Worm (Caenorhabditis elegans): ENCODE results near the gene srh-7.

The srh-7 gene

ce11 chrV:4046122-4046521 lies 38.1 kb downstream of the srh-7 start, which contains the start of gene phat-7:
phat-7 (plus strand) TSS chrV:4046422.
- no peak for TF ChIP-seq lin-32 (GFP tag; optimal IDR thresholded peaks at IDR 0.05)
- no peak for TF ChIP-seq hlh-1 (tag; optimal IDR thresholded peaks at IDR 0.05)
- no peak for TF ChIP-seq sem-2 (GFP tag; optimal IDR thresholded peaks at IDR 0.05)
- TF ChIP-seq tbx-8 (GFP tag; optimal IDR thresholded peaks at IDR 0.05) = no peak
- no peak for TF ChIP-seq mls-2 (tag; optimal IDR thresholded peaks at IDR 0.05)
- no peak for TF ChIP-seq ceh-39 (tag; optimal IDR thresholded peaks at IDR 0.05)
- no peak for TF ChIP-seq elt-1 (tag; optimal IDR thresholded peaks at IDR 0.05; ENCODE audit: borderline replicate concordance, insufficient read depth)
- no peak for TF ChIP-seq ham-2 (GFP tag; optimal IDR thresholded peaks at IDR 0.05)
- no peak for TF ChIP-seq cnd-1 (tag; optimal IDR thresholded peaks at IDR 0.05)
- no peak for TF ChIP-seq elt-3 (tag; optimal IDR thresholded peaks at IDR 0.05)
- no peak for TF ChIP-seq nhr-237 (tag; optimal IDR thresholded peaks at IDR 0.05)
- TF ChIP-seq mab-5 (tag; optimal IDR thresholded peaks at IDR 0.05) = no peak
- TF ChIP-seq unc-120 (tag; optimal IDR thresholded peaks at IDR 0.05; ENCODE audit: poor library complexity, severe bottlenecking) = no peak
- no peak for TF ChIP-seq unc-39 (tag; optimal IDR thresholded peaks at IDR 0.05)
- no peak for TF ChIP-seq M03D4.4 (tag; optimal IDR thresholded peaks at IDR 0.05)

ce11 chrV:4047541-4047940 lies 39.5 kb downstream of the srh-7 start, which contains the start of gene srh-169:
srh-169 (plus strand) TSS chrV:4047841.
- TF ChIP-seq zip-8 (tag; optimal IDR thresholded peaks at IDR 0.05) = no peak
- TF ChIP-seq drap-1 (GFP tag; optimal IDR thresholded peaks at IDR 0.05) = no peak
- no peak for TF ChIP-seq nhr-76 (tag; optimal IDR thresholded peaks at IDR 0.05)
- TF ChIP-seq ztf-11 (tag; optimal IDR thresholded peaks at IDR 0.05) = no peak
- TF ChIP-seq sptf-1 (tag; optimal IDR thresholded peaks at IDR 0.05) = no peak
- TF ChIP-seq mls-2 (tag; optimal IDR thresholded peaks at IDR 0.05) = no peak
- TF ChIP-seq snpc-4 (tag; optimal IDR thresholded peaks at IDR 0.05) = no peak
- no peak for TF ChIP-seq unc-120 (tag; optimal IDR thresholded peaks at IDR 0.05; ENCODE audit: poor library complexity, severe bottlenecking)
- TF ChIP-seq pha-4 (tag; optimal IDR thresholded peaks at IDR 0.05) = no peak
- no peak for TF ChIP-seq lsy-2 (tag; optimal IDR thresholded peaks at IDR 0.05)
- no peak for TF ChIP-seq blmp-1 (tag; optimal IDR thresholded peaks at IDR 0.05)

- TF ChIP-seq pha-4 (tag; optimal IDR thresholded peaks at IDR 0.05) (no peak), mls-2 (tag; optimal IDR thresholded peaks at IDR 0.05) (no peak), nhr-76 (tag; optimal IDR thresholded peaks at IDR 0.05) (no peak), elt-1 (tag; optimal IDR thresholded peaks at IDR 0.05; ENCODE audit: borderline replicate concordance, insufficient read depth) (no peak), unc-39 (tag; optimal IDR thresholded peaks at IDR 0.05) (no peak), drap-1 (GFP tag; optimal IDR thresholded peaks at IDR 0.05) (no peak), ceh-43 (GFP tag; optimal IDR thresholded peaks at IDR 0.05) (no peak), lsy-2 (tag; optimal IDR thresholded peaks at IDR 0.05) (no peak), flh-1 (GFP tag; optimal IDR thresholded peaks at IDR 0.05) (no peak), unc-120 (tag; optimal IDR thresholded peaks at IDR 0.05; ENCODE audit: poor library complexity, severe bottlenecking) (no peak), hlh-1 (tag; optimal IDR thresholded peaks at IDR 0.05) (no peak), mab-5 (tag; optimal IDR thresholded peaks at IDR 0.05) (no peak), nhr-12 (tag; optimal IDR thresholded peaks at IDR 0.05) (no peak), ceh-83 (GFP tag; optimal IDR thresholded peaks at IDR 0.05) (no peak), lin-13 (tag; optimal IDR thresholded peaks at IDR 0.05) (no peak), ztf-11 (tag; optimal IDR thresholded peaks at IDR 0.05) (no peak), blmp-1 (tag; optimal IDR thresholded peaks at IDR 0.05) (no peak)
Measured at ce11 chrV:4055025-4055424, 47.0 kb downstream of the srh-7 start, which contains the start of gene djr-1.2. djr-1.2 (minus strand) TSS chrV:4055125.

- TF ChIP-seq drap-1 (GFP tag; optimal IDR thresholded peaks at IDR 0.05) = no peak
- no peak for TF ChIP-seq bed-3 (GFP tag; optimal IDR thresholded peaks at IDR 0.05)
- no peak for TF ChIP-seq lin-32 (GFP tag; optimal IDR thresholded peaks at IDR 0.05)
- TF ChIP-seq hlh-1 (tag; optimal IDR thresholded peaks at IDR 0.05) = no peak
- TF ChIP-seq nhr-76 (tag; optimal IDR thresholded peaks at IDR 0.05) = no peak
- TF ChIP-seq nhr-2 (tag; optimal IDR thresholded peaks at IDR 0.05) = no peak
- no peak for TF ChIP-seq ham-2 (GFP tag; optimal IDR thresholded peaks at IDR 0.05)
- no peak for TF ChIP-seq flh-1 (GFP tag; optimal IDR thresholded peaks at IDR 0.05)
- TF ChIP-seq zip-8 (tag; optimal IDR thresholded peaks at IDR 0.05) = no peak
- no peak for TF ChIP-seq ceh-39 (tag; optimal IDR thresholded peaks at IDR 0.05)
- no peak for TF ChIP-seq sptf-1 (tag; optimal IDR thresholded peaks at IDR 0.05)
Measured at ce11 chrV:4056203-4056602, 48.2 kb downstream of the srh-7 start.
